Worm (Caenorhabditis elegans) whole organism, L1 larva: ENCODE measurements around the gene EEED8.15.

Experiments used
- F16B12.6 ChIP-seq: fragments of 150-350 bp; optimal IDR thresholded peaks from 2 replicates; lab custom pipeline; 2014; ENCODE audit warnings: missing biosample characterization, missing genetic modification characterization
- fkh-8 ChIP-seq: sonication (generic microtip); optimal IDR thresholded peaks from 2 replicates; lab custom pipeline; 2016; ENCODE audit warnings: mild to moderate bottlenecking, missing genetic modification characterization, missing compliant biosample characterization
- isw-1 ChIP-seq: fragments of 200-800 bp; sonication (Bioruptor generic); IDR thresholded peaks from 2 replicates; pipeline ENCODE4 v1.3.6; 2022; ENCODE audit warnings: missing genetic modification characterization, missing compliant biosample characterization
- lin-15B ChIP-seq: fragments of 150-350 bp; sonication (generic microtip); optimal IDR thresholded peaks from 3 replicates; lab custom pipeline; 2014; ENCODE audit warnings: missing biosample characterization, missing genetic modification characterization
- nhr-11 ChIP-seq: fragments of 150-350 bp; optimal IDR thresholded peaks from 2 replicates; lab custom pipeline; 2014; ENCODE audit warnings: missing biosample characterization, missing genetic modification characterization
- nhr-77 ChIP-seq: fragments of 150-350 bp; optimal IDR thresholded peaks from 2 replicates; lab custom pipeline; 2014; ENCODE audit warnings: missing biosample characterization, missing genetic modification characterization
- pqm-1 ChIP-seq: sonication (generic microtip); optimal IDR thresholded peaks from 3 replicates; lab custom pipeline; 2017; ENCODE audit warnings: missing biosample characterization, missing genetic modification characterization
- skn-1 ChIP-seq: fragments of 150-350 bp; optimal IDR thresholded peaks from 2 replicates; lab custom pipeline; 2014; ENCODE audit warnings: missing biosample characterization, missing genetic modification characterization

DNA sequence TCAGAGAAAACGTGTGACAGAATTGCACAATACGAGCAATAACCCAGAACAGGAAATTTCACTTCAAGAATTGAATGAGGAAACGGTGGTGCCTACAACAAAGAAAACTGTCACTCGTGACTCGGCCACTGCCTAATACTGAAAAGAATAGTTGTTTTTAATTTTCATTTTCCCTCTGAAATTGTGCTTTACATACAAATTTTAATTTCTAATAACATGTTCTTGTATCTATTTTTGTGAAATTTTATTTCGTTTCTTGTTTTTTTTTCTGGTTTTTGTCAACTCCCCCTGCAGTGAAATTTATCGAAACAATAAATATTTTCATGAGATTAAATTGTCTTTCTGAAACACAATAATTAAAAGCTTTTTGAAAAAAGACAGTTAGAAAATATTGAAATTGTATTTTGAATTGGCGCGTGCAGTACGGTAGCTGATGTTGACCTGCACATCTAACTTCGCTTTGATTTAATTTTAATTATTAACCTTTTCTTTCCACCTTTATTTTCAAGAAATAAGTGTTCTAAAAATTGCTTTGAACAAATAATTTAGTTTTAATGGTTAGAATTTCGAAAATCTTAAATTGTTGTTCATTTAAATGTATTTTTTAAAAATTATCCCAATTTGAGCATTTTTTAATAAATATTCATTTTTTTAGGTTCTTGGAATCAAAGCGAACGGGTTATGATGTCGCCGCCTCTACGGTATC is 36.8 kb downstream of the EEED8.15 start, which contains the start of gene daz-1:
- TF ChIP-seq pqm-1 (tag; lab: Kevin White, UChicago) = no peak
- TF ChIP-seq nhr-77 = no peak
- no peak for TF ChIP-seq lin-15B (tag; lab: Kevin White, UChicago)
- no peak for TF ChIP-seq isw-1
- TF ChIP-seq skn-1 (tag; lab: Kevin White, UChicago) = no peak
- TF ChIP-seq fkh-8 = no peak
- no peak for TF ChIP-seq nhr-11
- no peak for TF ChIP-seq F16B12.6 (tag; lab: Kevin White, UChicago)
